Worm (Caenorhabditis elegans) whole organism, early embryonic: ENCODE results near the gene str-3.

ENCODE experiments used
- B0310.2 ChIP-seq: sonication (generic microtip); optimal IDR thresholded peaks from 2 replicates; lab custom pipeline; 2016; ENCODE audit warnings: mild to moderate bottlenecking, missing genetic modification characterization, missing compliant biosample characterization
- aly-1 ChIP-seq: sonication (generic microtip); optimal IDR thresholded peaks from 2 replicates; lab custom pipeline; 2016; ENCODE audit warnings: missing genetic modification characterization, missing compliant biosample characterization
- ama-1 ChIP-seq: fragments of 150-350 bp; optimal IDR thresholded peaks from 2 replicates; lab custom pipeline; 2014
- ets-7 ChIP-seq: sonication (generic microtip); optimal IDR thresholded peaks from 2 replicates; lab custom pipeline; 2016; ENCODE audit warnings: missing genotype, missing genetic modification characterization, missing compliant biosample characterization
- hmbx-1 ChIP-seq: sonication (generic microtip); optimal IDR thresholded peaks from 2 replicates; lab custom pipeline; 2016; ENCODE audit warnings: mild to moderate bottlenecking, missing genetic modification characterization, missing compliant biosample characterization
- pes-1 ChIP-seq: fragments of 200-800 bp; sonication (Bioruptor generic); IDR thresholded peaks from 2 replicates; pipeline ENCODE4 v1.3.6; 2022; ENCODE audit warnings: missing genetic modification reagents, missing genetic modification characterization, missing compliant biosample characterization
- sea-1 ChIP-seq: fragments of 200-800 bp; sonication (Bioruptor generic); conservative IDR thresholded peaks from 2 replicates; pipeline ENCODE4 v1.3.6; 2022; ENCODE audit warnings: missing genetic modification characterization, missing compliant biosample characterization
- tbx-37 ChIP-seq: fragments of 200-800 bp; sonication (Bioruptor generic); conservative IDR thresholded peaks from 2 replicates; pipeline ENCODE4 v1.3.6; 2022; ENCODE audit warnings: missing genetic modification reagents, missing genetic modification characterization, missing compliant biosample characterization

DNA sequence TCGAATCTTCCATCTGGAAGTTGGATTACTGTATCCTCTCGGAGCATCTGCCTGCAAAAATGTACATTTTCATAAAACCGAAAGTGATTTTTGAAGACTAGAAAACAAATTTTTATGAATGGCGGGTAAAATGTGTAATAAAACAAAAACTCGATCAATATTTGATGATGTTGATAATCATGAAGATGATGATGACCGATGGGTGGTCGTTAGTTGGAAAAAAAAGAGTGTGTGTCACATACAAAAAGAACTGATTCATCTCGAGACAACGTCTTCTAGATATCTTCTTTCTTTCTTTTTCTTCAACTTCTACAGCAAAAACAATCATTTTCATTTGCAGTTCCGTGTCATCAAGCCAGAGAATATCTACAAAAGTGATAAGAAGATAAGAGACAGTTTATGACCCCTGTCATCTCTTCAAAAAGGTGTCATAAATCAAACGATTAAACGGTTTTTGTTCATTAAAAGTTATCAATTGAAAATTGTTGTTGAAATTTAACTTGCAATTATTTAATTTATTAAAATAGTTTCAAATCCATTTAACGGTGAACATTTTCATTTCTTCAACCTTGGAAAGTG is 7.6 kb downstream of the str-3 start, which contains the start of gene bcc-1:
- no peak for TF ChIP-seq hmbx-1 (tag; lab: Kevin White, UChicago)
- TF ChIP-seq ama-1 (lab: Kevin White, UChicago): no peak
- TF ChIP-seq sea-1 (GFP tag; lab: Robert Waterston, UW): no peak
- TF ChIP-seq B0310.2 (tag; lab: Kevin White, UChicago): no peak
- no peak for TF ChIP-seq pes-1
- TF ChIP-seq tbx-37: no peak
- no peak for TF ChIP-seq aly-1
- no peak for TF ChIP-seq ets-7 (tag; lab: Kevin White, UChicago)
